Fruit fly (Drosophila melanogaster): ENCODE data around the gene p38a.

- TF ChIP-seq CG7556 (GFP tag; optimal IDR thresholded peaks at IDR 0.05) (no peak), Gug (GFP tag; IDR thresholded peaks at IDR 0.05) (no peak)
These were observed 48.4 kb downstream of the p38a start for dm6 chr3R:24103708-24104107.
